Fruit fly (Drosophila melanogaster) whole organism, embryonic: Measurements from ENCODE around the gene Tg.

Experiments used
- Awh ChIP-seq: fragments of 200-800 bp; sonication (Bioruptor generic); IDR thresholded peaks from 2 replicates; pipeline ENCODE4, ENCODE4 v1.3.6; 2022; ENCODE audit warnings: missing biosample characterization, missing genetic modification characterization
- CG10462 ChIP-seq: fragments of 200-800 bp; sonication (Bioruptor generic); optimal IDR thresholded peaks from 2 replicates; lab custom pipeline; 2016; ENCODE audit warnings: missing biosample characterization, missing genetic modification characterization
- CG11696 ChIP-seq: fragments of 200-800 bp; sonication (Bioruptor generic); IDR thresholded peaks from 2 replicates; pipeline ENCODE4 v1.3.6; 2022; ENCODE audit warnings: missing biosample characterization, missing genetic modification characterization
- CG13123 ChIP-seq: fragments of 200-800 bp; sonication (Bioruptor generic); optimal IDR thresholded peaks from 2 replicates; lab custom pipeline; 2016; ENCODE audit warnings: missing biosample characterization, missing genetic modification characterization
- CG13424 ChIP-seq: fragments of 200-800 bp; sonication (Bioruptor generic); optimal IDR thresholded peaks from 2 replicates; lab custom pipeline; 2019; ENCODE audit warnings: missing biosample characterization, mild to moderate bottlenecking, missing genetic modification characterization, moderate library complexity
- CG14965 ChIP-seq: fragments of 200-800 bp; sonication (Bioruptor generic); optimal IDR thresholded peaks from 2 replicates; lab custom pipeline; 2016; ENCODE audit warnings: missing biosample characterization, missing genetic modification characterization, borderline replicate concordance
- CG15514 ChIP-seq: fragments of 200-800 bp; sonication (Bioruptor generic); optimal IDR thresholded peaks from 3 replicates; lab custom pipeline; 2017; ENCODE audit warnings: missing biosample characterization, missing genetic modification characterization, mild to moderate bottlenecking, moderate library complexity, missing genetic modification reagents
- CG15696 ChIP-seq: fragments of 200-800 bp; sonication (Bioruptor generic); optimal IDR thresholded peaks from 2 replicates; lab custom pipeline; 2019; ENCODE audit warnings: missing biosample characterization, mild to moderate bottlenecking, missing genetic modification characterization, moderate library complexity
- CG1603 ChIP-seq: fragments of 200-800 bp; sonication (Bioruptor generic); optimal IDR thresholded peaks from 2 replicates; lab custom pipeline; 2019; ENCODE audit warnings: missing biosample characterization, mild to moderate bottlenecking, missing genetic modification characterization, moderate library complexity
- CG17612 ChIP-seq: fragments of 200-800 bp; sonication (Bioruptor generic); IDR thresholded peaks from 2 replicates; pipeline ENCODE4 v1.3.6; 2022; ENCODE audit warnings: missing biosample characterization, missing genetic modification characterization
- CG2129 ChIP-seq: fragments of 200-800 bp; sonication (Bioruptor generic); IDR thresholded peaks from 2 replicates; pipeline ENCODE4 v1.3.6; 2022; ENCODE audit warnings: missing biosample characterization, missing genetic modification characterization; ENCODE audit not compliant: partially characterized antibody
- CG2202 ChIP-seq: fragments of 200-800 bp; sonication (Bioruptor generic); optimal IDR thresholded peaks from 2 replicates; lab custom pipeline; 2018; ENCODE audit warnings: missing biosample characterization, mild to moderate bottlenecking, missing genetic modification characterization
- CG2712 ChIP-seq: fragments of 200-800 bp; optimal IDR thresholded peaks from 3 replicates; lab custom pipeline; 2019; ENCODE audit warnings: missing biosample characterization, mild to moderate bottlenecking, missing genetic modification characterization, moderate library complexity
- CG31388 ChIP-seq: fragments of 200-800 bp; sonication (Bioruptor generic); optimal IDR thresholded peaks from 2 replicates; lab custom pipeline; 2016; ENCODE audit warnings: missing biosample characterization, missing genetic modification characterization
- CG43689 ChIP-seq: fragments of 200-800 bp; sonication (Bioruptor generic); IDR thresholded peaks from 2 replicates; pipeline ENCODE4 v1.3.6; 2022; ENCODE audit warnings: missing biosample characterization, missing genetic modification characterization
- CG4404 ChIP-seq: fragments of 200-800 bp; sonication (Bioruptor generic); IDR thresholded peaks from 2 replicates; pipeline ENCODE4 v1.3.6; 2022; ENCODE audit warnings: missing biosample characterization, missing genetic modification characterization
- CG4424 ChIP-seq: fragments of 200-800 bp; sonication (Bioruptor generic); optimal IDR thresholded peaks from 3 replicates; lab custom pipeline; 2016; ENCODE audit warnings: missing biosample characterization, missing genetic modification characterization
- CG6765 ChIP-seq: fragments of 200-800 bp; sonication (Bioruptor generic); optimal IDR thresholded peaks from 3 replicates; lab custom pipeline; 2017; ENCODE audit warnings: missing biosample characterization, mild to moderate bottlenecking, missing genetic modification characterization
- CG6791 ChIP-seq: fragments of 200-800 bp; sonication (Bioruptor generic); IDR thresholded peaks from 3 replicates; pipeline ENCODE4 v1.3.6; 2022; ENCODE audit warnings: missing biosample characterization, missing genetic modification characterization; ENCODE audit not compliant: partially characterized antibody
- CG7745 ChIP-seq: fragments of 200-800 bp; sonication (Bioruptor generic); optimal IDR thresholded peaks from 2 replicates; lab custom pipeline; 2018; ENCODE audit warnings: missing biosample characterization, mild to moderate bottlenecking, missing genetic modification characterization, moderate library complexity
- CG8924 ChIP-seq: fragments of 200-800 bp; optimal IDR thresholded peaks from 3 replicates; lab custom pipeline; 2019; ENCODE audit warnings: missing biosample characterization, mild to moderate bottlenecking, missing genetic modification characterization, moderate library complexity
- CG9817 ChIP-seq: fragments of 200-800 bp; sonication (Bioruptor generic); optimal IDR thresholded peaks from 2 replicates; lab custom pipeline; 2018; ENCODE audit warnings: missing biosample characterization, mild to moderate bottlenecking, missing genetic modification characterization, moderate library complexity
- HHEX ChIP-seq: fragments of 200-800 bp; sonication (Bioruptor generic); optimal IDR thresholded peaks from 3 replicates; lab custom pipeline; 2017; ENCODE audit warnings: missing biosample characterization, mild to moderate bottlenecking, missing genetic modification characterization, missing genetic modification reagents
- Kr ChIP-seq: fragments of 200-800 bp; sonication (Bioruptor generic); optimal IDR thresholded peaks from 2 replicates; lab custom pipeline; 2017; ENCODE audit warnings: missing biosample characterization, mild to moderate bottlenecking, missing genetic modification characterization
- Sry-δ ChIP-seq: fragments of 200-800 bp; sonication (Bioruptor generic); optimal IDR thresholded peaks from 2 replicates; lab custom pipeline; 2016; ENCODE audit warnings: missing biosample characterization, missing genetic modification characterization
- ac ChIP-seq: fragments of 200-800 bp; sonication (Bioruptor generic); optimal IDR thresholded peaks from 3 replicates; lab custom pipeline; 2017; ENCODE audit warnings: missing biosample characterization, mild to moderate bottlenecking, missing genetic modification characterization
- ara ChIP-seq: fragments of 200-800 bp; sonication (Bioruptor generic); IDR thresholded peaks from 2 replicates; pipeline ENCODE4 v1.3.6; 2022; ENCODE audit warnings: missing biosample characterization, missing genetic modification characterization
- az2 ChIP-seq: fragments of 200-800 bp; sonication (Bioruptor generic); optimal IDR thresholded peaks from 3 replicates; lab custom pipeline; 2016; ENCODE audit warnings: missing biosample characterization, missing genetic modification characterization
- bsh ChIP-seq, 2 experiments: fragments of 200-800 bp; sonication (Bioruptor generic); optimal IDR thresholded peaks; 2 replicates each; lab custom pipeline; 2017 to 2018; ENCODE audit warnings: mild to moderate bottlenecking in 2 of 2, missing biosample characterization in 2 of 2, missing genetic modification characterization in 2 of 2, moderate library complexity in 1 of 2
- cad ChIP-seq: fragments of >200 bp; optimal IDR thresholded peaks from 2 replicates; lab custom pipeline; 2017; ENCODE audit warnings: missing biosample characterization, missing genetic modification characterization
- corto ChIP-seq: fragments of 200-800 bp; sonication (Bioruptor generic); optimal IDR thresholded peaks from 2 replicates; lab custom pipeline; 2016; ENCODE audit warnings: missing biosample characterization, mild to moderate bottlenecking, missing genetic modification characterization, moderate library complexity
- dm ChIP-seq: fragments of 200-800 bp; sonication (Bioruptor generic); optimal IDR thresholded peaks from 3 replicates; lab custom pipeline; 2016; ENCODE audit warnings: missing biosample characterization, missing genetic modification characterization
- fd96Cb ChIP-seq: fragments of 200-800 bp; sonication (Bioruptor generic); optimal IDR thresholded peaks from 2 replicates; lab custom pipeline; 2018; ENCODE audit warnings: missing biosample characterization, mild to moderate bottlenecking, missing genetic modification characterization, moderate library complexity
- fu2 ChIP-seq: fragments of 200-800 bp; sonication (Bioruptor generic); optimal IDR thresholded peaks from 2 replicates; lab custom pipeline; 2016; ENCODE audit warnings: missing biosample characterization, missing genetic modification characterization
- gro ChIP-seq: fragments of 200-800 bp; sonication (Bioruptor generic); optimal IDR thresholded peaks from 2 replicates; lab custom pipeline; 2016; ENCODE audit warnings: missing biosample characterization, missing genetic modification characterization
- gsb ChIP-seq: fragments of 200-800 bp; sonication (Bioruptor generic); IDR thresholded peaks from 2 replicates; pipeline ENCODE4 v1.3.6; 2022; ENCODE audit warnings: missing biosample characterization, missing genetic modification characterization
- jumu ChIP-seq: fragments of 200-800 bp; sonication (Bioruptor generic); optimal IDR thresholded peaks from 3 replicates; lab custom pipeline; 2016; ENCODE audit warnings: missing biosample characterization, missing genetic modification characterization
- lab ChIP-seq: fragments of 200-800 bp; sonication (Bioruptor generic); optimal IDR thresholded peaks from 3 replicates; lab custom pipeline; 2017; ENCODE audit warnings: missing biosample characterization, missing genetic modification characterization, mild to moderate bottlenecking, moderate library complexity, missing genetic modification reagents
- mirr ChIP-seq: fragments of 200-800 bp; sonication (Bioruptor generic); optimal IDR thresholded peaks from 3 replicates; lab custom pipeline; 2018; ENCODE audit warnings: missing biosample characterization, mild to moderate bottlenecking, missing genetic modification characterization
- otp ChIP-seq: fragments of 200-800 bp; sonication (Bioruptor generic); IDR thresholded peaks from 3 replicates; pipeline ENCODE4, ENCODE4 v1.3.6; 2022; ENCODE audit warnings: missing biosample characterization, missing genetic modification characterization
- pho ChIP-seq: fragments of 200-800 bp; sonication (Bioruptor generic); optimal IDR thresholded peaks from 2 replicates; lab custom pipeline; 2016; ENCODE audit warnings: missing biosample characterization, missing genetic modification characterization
- pnt ChIP-seq: fragments of 200-800 bp; sonication (Bioruptor generic); optimal IDR thresholded peaks from 3 replicates; lab custom pipeline; 2016; ENCODE audit warnings: missing biosample characterization, missing genetic modification characterization
- rib ChIP-seq: fragments of 200-800 bp; sonication (Bioruptor generic); IDR thresholded peaks from 2 replicates; pipeline ENCODE4 v1.3.6; 2022; ENCODE audit warnings: missing biosample characterization, missing genetic modification characterization
- sd ChIP-seq: fragments of 200-800 bp; sonication (Bioruptor generic); optimal IDR thresholded peaks from 3 replicates; lab custom pipeline; 2018; ENCODE audit warnings: missing biosample characterization, mild to moderate bottlenecking, missing genetic modification characterization, moderate library complexity
- seq ChIP-seq: fragments of 200-800 bp; sonication (Bioruptor generic); IDR thresholded peaks from 2 replicates; pipeline ENCODE4 v1.3.6; 2022; ENCODE audit warnings: missing biosample characterization, missing genetic modification characterization
- so ChIP-seq: fragments of 200-800 bp; sonication (Bioruptor generic); IDR thresholded peaks from 3 replicates; pipeline ENCODE4 v1.3.6; 2022; ENCODE audit warnings: missing biosample characterization, missing genetic modification characterization
- sqz ChIP-seq: fragments of 200-800 bp; sonication (Bioruptor generic); optimal IDR thresholded peaks from 3 replicates; lab custom pipeline; 2018; ENCODE audit warnings: missing biosample characterization, mild to moderate bottlenecking, missing genetic modification characterization
- tgo ChIP-seq: fragments of 200-800 bp; sonication (Bioruptor generic); IDR thresholded peaks from 3 replicates; pipeline ENCODE4 v1.3.6; 2022; ENCODE audit warnings: missing biosample characterization, missing genetic modification characterization
- toy ChIP-seq: fragments of 200-800 bp; sonication (Bioruptor generic); IDR thresholded peaks from 2 replicates; pipeline ENCODE4 v1.3.6; 2022; ENCODE audit warnings: missing biosample characterization, missing genetic modification characterization
- wek ChIP-seq: fragments of 200-800 bp; sonication (Bioruptor generic); optimal IDR thresholded peaks from 3 replicates; lab custom pipeline; 2018; ENCODE audit warnings: missing biosample characterization, mild to moderate bottlenecking, missing genetic modification characterization, moderate library complexity
- z ChIP-seq: fragments of 200-800 bp; sonication (Bioruptor generic); IDR thresholded peaks from 3 replicates; pipeline ENCODE4 v1.3.6; 2022; ENCODE audit warnings: missing biosample characterization, missing genetic modification characterization

Tg gene

dm6 chr2L:8034734-8035133, 23.5 kb downstream of the Tg start (continued):
- TF ChIP-seq CG4404 (GFP tag; lab: Robert Waterston, UW), result no peak
- TF ChIP-seq tgo (GFP tag; lab: Robert Waterston, UW), result peak; percentile 57; the same call in 2 of the 3 replicates
- no peak for TF ChIP-seq ac (GFP tag; lab: Kevin White, UChicago)
- peak; percentile 88 for TF ChIP-seq CG11696 (GFP tag; lab: Robert Waterston, UW)
- TF ChIP-seq jumu (GFP tag; lab: Kevin White, UChicago), result peak; percentile 9
- TF ChIP-seq CG15696 (tag; lab: Kevin White, UChicago), result peak; percentile 36
- TF ChIP-seq Kr (GFP tag; lab: Kevin White, UChicago), result no peak
- no peak for TF ChIP-seq z (GFP tag; lab: Robert Waterston, UW)
- no peak for TF ChIP-seq corto (GFP tag; lab: Kevin White, UChicago)
- TF ChIP-seq gsb (GFP tag; lab: Robert Waterston, UW), result no peak
- no peak for TF ChIP-seq ara (GFP tag; lab: Robert Waterston, UW)
- TF ChIP-seq HHEX (GFP tag; lab: Kevin White, UChicago), result peak; percentile 54
- TF ChIP-seq mirr (GFP tag; lab: Kevin White, UChicago), result no peak
- TF ChIP-seq Awh, result peak; percentile 63; the same call in 1 of the 2 replicates
- TF ChIP-seq CG7745 (tag; lab: Kevin White, UChicago), result no peak
- peak; percentile 29 for TF ChIP-seq CG15514 (GFP tag; lab: Kevin White, UChicago)
- TF ChIP-seq pnt, result peak; percentile 19
- peak; percentile 56 for TF ChIP-seq CG13424
- no peak for TF ChIP-seq toy (GFP tag; lab: Robert Waterston, UW)
- TF ChIP-seq CG14965 (GFP tag; lab: Kevin White, UChicago), result no peak
- peak; percentile 12 for TF ChIP-seq CG4424 (GFP tag; lab: Kevin White, UChicago)
- peak; percentile 29 for TF ChIP-seq wek
- no peak for TF ChIP-seq CG13123 (GFP tag; lab: Kevin White, UChicago)
- TF ChIP-seq CG43689 (GFP tag; lab: Robert Waterston, UW), result no peak
- peak; percentile 66; the same call in 2 of the 3 replicates for TF ChIP-seq otp (GFP tag; lab: Robert Waterston, UW)
- no peak for TF ChIP-seq CG2129 (GFP tag; lab: Robert Waterston, UW)
- TF ChIP-seq lab (GFP tag; lab: Kevin White, UChicago), result peak; percentile 83
- TF ChIP-seq rib (GFP tag; lab: Robert Waterston, UW), result no peak
- peak; percentile 66 for TF ChIP-seq CG8924
- TF ChIP-seq CG9817 (tag; lab: Kevin White, UChicago), result peak; percentile 31
- TF ChIP-seq CG6765 (GFP tag; lab: Kevin White, UChicago), result peak; percentile 31
- TF ChIP-seq cad, result no peak
- TF ChIP-seq fd96Cb (tag; lab: Kevin White, UChicago), result peak; percentile 50
- TF ChIP-seq CG17612, result peak; percentile 48; the same call in 1 of the 2 replicates
- TF ChIP-seq sd, result no peak
- TF ChIP-seq az2, result peak; percentile 51
- peak; percentile 1 for TF ChIP-seq CG2202 (tag; lab: Kevin White, UChicago)
- no peak for TF ChIP-seq CG31388 (GFP tag; lab: Kevin White, UChicago)
- TF ChIP-seq sqz (GFP tag; lab: Kevin White, UChicago), result peak; percentile 6
- TF ChIP-seq Sry-δ (GFP tag; lab: Kevin White, UChicago), result peak; percentile 10
- no peak for TF ChIP-seq dm (GFP tag; lab: Kevin White, UChicago)
- TF ChIP-seq gro (GFP tag; lab: Kevin White, UChicago), result peak; percentile 41
- TF ChIP-seq seq, result peak; percentile 78
- peak; percentile 82 for TF ChIP-seq so (GFP tag; lab: Robert Waterston, UW)
- peak; percentile 71 for TF ChIP-seq CG1603 (tag; lab: Kevin White, UChicago)
- TF ChIP-seq CG10462, result peak; percentile 2
- TF ChIP-seq CG2712 (tag; lab: Kevin White, UChicago), result peak; percentile 67
- TF ChIP-seq bsh (GFP tag; optimal IDR thresholded peaks at IDR 0.05; lab: Kevin White, UChicago), result peak; percentile 34 to 57
- TF ChIP-seq pho (GFP tag; lab: Kevin White, UChicago), result peak; percentile 41
- TF ChIP-seq fu2 (GFP tag; lab: Kevin White, UChicago), result no peak
- no peak for TF ChIP-seq CG6791 (GFP tag; lab: Robert Waterston, UW)
